Worm (Caenorhabditis elegans): ENCODE measurements around the gene lys-10.

- TF ChIP-seq alr-1 (tag; optimal IDR thresholded peaks at IDR 0.05) (no peak), nhr-129 (tag; optimal IDR thresholded peaks at IDR 0.05) (no peak), skn-1 (tag; optimal IDR thresholded peaks at IDR 0.05) (no peak), ama-1 (optimal IDR thresholded peaks at IDR 0.05) (no peak), ceh-82 (tag; optimal IDR thresholded peaks at IDR 0.05) (no peak)
These were observed 50.1 kb downstream of the lys-10 start, which contains the start of gene D2096.9 for ce11 chrIV:8382695-8383094.

All from whole organism, L2 larva.